Worm (Caenorhabditis elegans): Measurements from ENCODE around the gene ZK662.2.

The ZK662.2 gene

DNA sequence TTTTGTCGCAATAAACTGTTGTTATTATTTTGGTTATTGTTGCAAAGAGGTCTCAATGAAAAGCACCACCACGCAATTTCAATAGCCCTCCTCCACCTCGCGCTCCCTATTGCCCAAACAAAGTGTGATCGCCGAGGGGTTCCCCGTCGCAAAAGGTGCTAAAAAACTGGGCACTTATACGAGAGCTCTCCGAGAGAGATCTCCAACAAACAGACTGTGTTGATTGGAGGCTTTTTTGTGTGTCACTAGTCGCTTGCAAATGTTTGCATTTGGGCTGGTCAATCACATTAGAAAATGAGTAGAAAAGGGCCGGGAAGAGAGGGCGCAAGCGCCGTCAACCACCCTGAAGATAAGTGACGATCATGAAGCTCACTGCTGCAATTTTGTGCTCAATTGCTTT is at the start of gene ZK662.2:
Gene ZK662.2 (plus strand): TSS at position 301 of the 400 bp plus-strand sequence.
- TF ChIP-seq unc-62 (GFP tag; optimal IDR thresholded peaks at IDR 0.05): no peak

- no peak for TF ChIP-seq unc-62 (GFP tag; optimal IDR thresholded peaks at IDR 0.05)
Observed at ce11 chrX:15647276-15647675, 49.2 kb upstream of the ZK662.2 start, which contains the start of gene F59D12.5. TSS of gene F59D12.5 (minus strand) at chrX:15647369.

ce11 chrX:15650428-15650827 is 46.1 kb upstream of the ZK662.2 start:
- no peak for TF ChIP-seq unc-62 (GFP tag; optimal IDR thresholded peaks at IDR 0.05)

- TF ChIP-seq unc-62 (GFP tag; optimal IDR thresholded peaks at IDR 0.05): no peak
Observed at ce11 chrX:15650919-15651420, 45.5 kb upstream of the ZK662.2 start, which contains the start of gene F59D12.3. TSS of gene F59D12.3 (minus strand) at chrX:15650969.

- TF ChIP-seq unc-62 (GFP tag; optimal IDR thresholded peaks at IDR 0.05): no peak
Observed at ce11 chrX:15653196-15653595, 43.3 kb upstream of the ZK662.2 start.

DNA sequence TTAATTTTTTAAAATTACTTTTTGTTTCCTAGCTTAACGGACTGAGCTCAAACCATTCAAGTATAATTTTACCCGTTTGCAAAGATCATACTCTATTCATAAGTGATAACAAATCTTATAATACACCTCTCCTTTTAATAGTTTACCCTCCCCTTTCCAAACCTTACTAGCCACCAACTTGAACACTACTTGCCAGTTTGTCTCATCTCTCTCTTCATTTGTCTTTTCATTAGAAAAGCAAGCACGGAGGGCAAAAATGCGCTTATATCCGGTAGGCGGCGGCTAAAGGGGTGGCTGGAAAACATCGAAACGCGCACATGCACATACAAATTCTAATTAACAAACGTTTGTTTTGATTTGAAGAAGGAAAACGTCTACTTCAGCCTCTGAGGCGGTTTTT is 41.5 kb upstream of the ZK662.2 start:
- TF ChIP-seq unc-62 (GFP tag; optimal IDR thresholded peaks at IDR 0.05): no peak

ce11 chrX:15655623-15656022 is 40.9 kb upstream of the ZK662.2 start:
- no peak for TF ChIP-seq unc-62 (GFP tag; optimal IDR thresholded peaks at IDR 0.05)

DNA sequence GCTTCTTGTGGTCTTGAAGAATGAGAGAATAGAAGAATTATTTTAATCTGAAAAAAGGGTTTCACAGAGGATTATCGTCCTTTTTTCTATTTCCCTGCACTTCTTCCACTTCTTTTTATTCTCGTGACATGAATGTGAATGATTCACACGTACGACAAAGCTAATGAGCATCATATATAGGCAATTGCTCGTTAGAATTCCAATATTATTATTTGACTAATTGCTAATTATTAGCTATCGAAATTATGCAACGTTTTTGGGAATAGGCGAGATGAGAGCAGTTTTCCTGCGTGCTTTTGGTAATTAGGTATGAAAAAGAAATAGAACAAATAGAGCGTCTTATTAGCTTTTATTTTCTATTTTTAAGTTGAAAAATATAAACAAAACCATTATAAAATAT is 38.7 kb upstream of the ZK662.2 start:
- no peak for TF ChIP-seq unc-62 (GFP tag; optimal IDR thresholded peaks at IDR 0.05)

DNA sequence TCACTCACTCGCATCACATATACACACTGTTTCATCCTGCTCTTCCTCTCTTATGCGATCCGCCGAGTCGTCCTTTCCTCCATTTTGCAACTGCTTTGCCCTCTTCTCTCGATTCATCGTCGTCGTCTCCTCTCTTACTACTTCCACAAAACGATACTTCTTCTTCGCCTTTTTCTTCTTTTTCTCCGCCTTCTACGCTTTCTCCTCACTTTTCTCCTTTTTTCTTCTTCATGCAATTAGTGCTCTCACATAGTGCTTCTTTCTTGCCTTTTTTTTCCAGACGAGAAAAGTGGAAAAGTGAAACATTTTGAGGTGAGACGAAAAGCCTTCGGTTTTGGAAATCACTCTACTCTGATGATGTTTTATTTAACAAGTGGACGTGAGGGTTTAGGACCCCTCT is 36.9 kb upstream of the ZK662.2 start:
- no peak for TF ChIP-seq unc-62 (GFP tag; optimal IDR thresholded peaks at IDR 0.05)

- TF ChIP-seq unc-62 (GFP tag; optimal IDR thresholded peaks at IDR 0.05): no peak
Observed at ce11 chrX:15663740-15664139, 32.8 kb upstream of the ZK662.2 start.

- TF ChIP-seq unc-62 (GFP tag; optimal IDR thresholded peaks at IDR 0.05): no peak
Observed at ce11 chrX:15666169-15666811, 30.2 kb upstream of the ZK662.2 start, which contains the start of gene pcdr-1. TSS of gene pcdr-1 (plus strand) at chrX:15666761.

- TF ChIP-seq unc-62 (GFP tag; optimal IDR thresholded peaks at IDR 0.05): no peak
Observed at ce11 chrX:15668053-15668599, 28.4 kb upstream of the ZK662.2 start.

DNA sequence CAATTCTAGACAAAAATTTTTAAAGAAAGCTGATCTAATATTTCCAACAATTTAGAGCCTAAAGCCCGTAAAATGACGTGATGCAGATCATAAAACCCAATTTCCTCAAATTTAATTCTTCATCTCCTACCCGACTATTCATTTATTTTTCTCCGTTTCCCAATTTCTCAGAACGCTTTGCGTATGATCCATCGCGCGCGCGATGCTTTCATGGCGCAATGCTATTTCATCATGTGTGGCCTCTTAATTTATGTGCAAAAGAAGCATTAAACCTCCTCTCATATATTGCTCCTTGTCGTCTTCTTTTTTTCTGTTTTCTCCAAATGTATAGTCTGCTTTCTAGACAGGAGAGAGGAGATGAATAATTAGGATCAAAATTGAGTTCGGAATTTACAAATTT is 27.8 kb upstream of the ZK662.2 start:
- TF ChIP-seq unc-62 (GFP tag; optimal IDR thresholded peaks at IDR 0.05): no peak

ce11 chrX:15675622-15676021 is 20.9 kb upstream of the ZK662.2 start, which contains the start of gene F59D12.2:
TSS of gene F59D12.2 (minus strand) at chrX:15675722.
- no peak for TF ChIP-seq unc-62 (GFP tag; optimal IDR thresholded peaks at IDR 0.05)

DNA sequence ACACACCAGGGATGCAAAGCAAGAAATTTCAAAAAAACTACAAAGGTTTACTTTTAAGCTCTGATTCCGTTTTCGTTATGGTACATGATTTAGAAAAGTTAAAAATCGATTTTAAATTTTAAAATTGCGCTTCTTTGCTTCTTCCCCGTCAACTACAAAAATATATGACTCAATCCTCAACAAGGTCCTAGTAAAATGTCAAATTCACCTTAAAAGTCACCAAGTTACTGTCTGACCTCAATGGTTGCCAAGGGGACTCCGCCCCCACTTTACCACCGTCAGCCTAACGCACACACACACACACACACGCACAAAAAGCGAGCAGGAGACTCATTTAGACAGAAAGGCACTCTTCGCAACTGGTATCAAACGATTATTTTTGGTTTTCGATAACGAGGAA is 15.1 kb upstream of the ZK662.2 start, which contains the start of gene gpn-1:
Gene gpn-1 (plus strand): TSS at position 301 of the 400 bp plus-strand sequence.
- no peak for TF ChIP-seq unc-62 (GFP tag; optimal IDR thresholded peaks at IDR 0.05)

- no peak for TF ChIP-seq unc-62 (GFP tag; optimal IDR thresholded peaks at IDR 0.05)
Observed at ce11 chrX:15689244-15689643, 7.3 kb upstream of the ZK662.2 start, which contains the start of gene C03H12.1. TSS of gene C03H12.1 (plus strand) at chrX:15689449.

DNA sequence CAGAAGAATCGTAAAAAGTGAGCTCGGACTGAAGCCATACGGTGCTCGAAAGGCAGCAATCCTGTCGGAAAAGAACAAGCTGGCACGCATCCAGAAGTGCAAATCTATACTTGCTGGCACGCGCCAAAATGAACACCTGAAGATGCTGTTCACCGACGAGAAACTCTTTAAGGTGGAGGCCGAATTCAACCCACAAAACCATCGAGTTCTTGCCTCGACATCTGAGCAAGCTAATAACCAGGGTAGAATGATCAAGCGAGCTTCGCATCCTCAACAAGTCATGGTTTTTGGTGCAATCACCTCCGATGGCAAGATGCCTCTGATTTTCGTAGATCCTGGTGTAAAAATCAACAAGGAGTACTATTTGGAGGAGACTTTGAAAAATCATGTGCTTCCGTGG is 3.0 kb upstream of the ZK662.2 start:
- no peak for TF ChIP-seq unc-62 (GFP tag; optimal IDR thresholded peaks at IDR 0.05)

Measured in whole organism, dauer.